Worm (Caenorhabditis elegans): ENCODE measurements around the gene Y57G7A.3.
"Not testable (repeated sequence)": the region's sequence is repeated elsewhere in the genome, so short reads cannot be mapped to it uniquely, and the experiment has no call there.

DNA sequence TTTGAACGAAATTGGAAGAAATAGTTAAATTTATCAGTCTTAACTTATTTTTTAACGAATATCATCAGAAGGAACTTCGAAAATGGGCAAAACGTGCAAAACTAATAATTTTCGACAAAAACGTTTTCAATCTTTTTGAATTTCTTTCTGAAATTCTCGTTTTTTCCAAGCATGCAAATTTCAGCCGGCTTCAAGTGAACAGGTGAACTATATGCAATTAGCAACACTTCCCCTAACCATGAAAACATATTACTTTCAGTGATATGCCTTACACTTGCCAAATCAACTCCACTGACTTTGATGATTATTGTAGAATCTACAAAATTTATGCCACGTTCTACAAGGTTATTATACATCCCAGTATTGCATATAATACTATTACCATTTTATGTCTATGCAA lies 7.2 kb upstream of the Y57G7A.3 start, which contains the start of gene srz-63:
- TF ChIP-seq lin-13 (tag; optimal IDR thresholded peaks at IDR 0.05); drap-1 (GFP tag; optimal IDR thresholded peaks at IDR 0.05): not testable (repeated sequence)

Measured in whole organism, mixed stage, embryonic.